Worm (Caenorhabditis elegans): ENCODE results near the gene tag-267.

ce11 chrIII:668303-668893 lies 27.8 kb downstream of the tag-267 start, which contains the start of gene W02B3.3:
- TF ChIP-seq ceh-39 (tag; optimal IDR thresholded peaks at IDR 0.05) (no peak), lsy-2 (tag; optimal IDR thresholded peaks at IDR 0.05) (no peak), nhr-76 (tag; optimal IDR thresholded peaks at IDR 0.05) (no peak), ceh-43 (GFP tag; optimal IDR thresholded peaks at IDR 0.05) (no peak), ztf-11 (tag; optimal IDR thresholded peaks at IDR 0.05) (no peak), unc-62 (GFP tag; optimal IDR thresholded peaks at IDR 0.05) (no peak), snpc-4 (tag; optimal IDR thresholded peaks at IDR 0.05) (no peak), flh-1 (GFP tag; optimal IDR thresholded peaks at IDR 0.05) (no peak)

Data from whole organism, mixed stage, embryonic.